Worm (Caenorhabditis elegans) whole organism, L1 larva: ENCODE results near the gene pho-6.
A peak's percentile ranks its signal among the peaks of the same experiment; 100 is the strongest.

Experiments
- C16A3.4 ChIP-seq: fragments of 150-350 bp; optimal IDR thresholded peaks from 2 replicates; lab custom pipeline; 2014; ENCODE audit warnings: missing biosample characterization, missing genetic modification characterization
- Y116A8C.19 ChIP-seq: sonication (generic microtip); optimal IDR thresholded peaks from 2 replicates; lab custom pipeline; 2016; ENCODE audit warnings: missing compliant biosample characterization, missing genetic modification characterization, borderline replicate concordance
- aha-1 ChIP-seq: fragments of 150-350 bp; optimal IDR thresholded peaks from 2 replicates; lab custom pipeline; 2014; ENCODE audit warnings: missing biosample characterization, missing genetic modification characterization
- blmp-1 ChIP-seq: fragments of 150-350 bp; optimal IDR thresholded peaks from 2 replicates; lab custom pipeline; 2014; ENCODE audit warnings: missing biosample characterization, missing genetic modification characterization
- ceh-82 ChIP-seq, 3 experiments: fragments of 150-350 bp in 1 of 3; sonication (generic microtip) in 2 of 3; optimal IDR thresholded peaks; 2 replicates each; lab custom pipeline; 2014 to 2017; ENCODE audit warnings: missing biosample characterization in 3 of 3, missing genetic modification characterization in 3 of 3
- ceh-88 ChIP-seq: fragments of 200-800 bp; sonication (Bioruptor generic); IDR thresholded peaks from 2 replicates; pipeline ENCODE4 v1.3.6; 2022; ENCODE audit warnings: missing genetic modification characterization, missing compliant biosample characterization
- ceh-90 ChIP-seq: sonication (generic microtip); optimal IDR thresholded peaks from 2 replicates; lab custom pipeline; 2016; ENCODE audit warnings: missing genetic modification characterization, missing compliant biosample characterization
- dsc-1 ChIP-seq: sonication (generic microtip); optimal IDR thresholded peaks from 2 replicates; lab custom pipeline; 2016; ENCODE audit warnings: mild to moderate bottlenecking, missing genetic modification characterization, missing compliant biosample characterization
- efl-1 ChIP-seq, 4 experiments: fragments of 150-350 bp; optimal IDR thresholded peaks in 3 of 4; peaks in 1 of 4; 1 replicate in 1 of 4; 2 replicates in 3 of 4; lab custom pipeline; 2014; ENCODE audit warnings: missing biosample characterization in 2 of 4, missing genetic modification characterization in 2 of 4, missing genetic modification reagents in 2 of 4
- elt-2 ChIP-seq: sonication (generic microtip); optimal IDR thresholded peaks from 2 replicates; lab custom pipeline; 2016; ENCODE audit warnings: missing genetic modification characterization, mild to moderate bottlenecking, inconsistent platforms, missing compliant biosample characterization, missing genetic modification reagents
- elt-3 ChIP-seq, 6 experiments: fragments of 150-350 bp in 1 of 6; sonication (generic microtip); optimal IDR thresholded peaks; 2 replicates each; lab custom pipeline; 2017 to 2018; ENCODE audit warnings: missing biosample characterization in 6 of 6, missing genetic modification characterization in 6 of 6, inconsistent platforms in 1 of 6
- fkh-4 ChIP-seq: sonication (generic microtip); optimal IDR thresholded peaks from 2 replicates; lab custom pipeline; 2016; ENCODE audit warnings: missing compliant biosample characterization, missing genetic modification characterization, borderline replicate concordance
- fkh-8 ChIP-seq: sonication (generic microtip); optimal IDR thresholded peaks from 2 replicates; lab custom pipeline; 2016; ENCODE audit warnings: mild to moderate bottlenecking, missing genetic modification characterization, missing compliant biosample characterization
- fos-1 ChIP-seq: fragments of 150-350 bp; optimal IDR thresholded peaks from 2 replicates; lab custom pipeline; 2014; ENCODE audit warnings: missing biosample characterization, missing genetic modification characterization
- grh-1 ChIP-seq: fragments of 200-800 bp; sonication (Bioruptor generic); IDR thresholded peaks from 2 replicates; pipeline ENCODE4 v1.3.6; 2022; ENCODE audit warnings: missing genetic modification reagents, missing genetic modification characterization, missing compliant biosample characterization
- irx-1 ChIP-seq: sonication (generic microtip); optimal IDR thresholded peaks from 2 replicates; lab custom pipeline; 2016; ENCODE audit warnings: missing genetic modification characterization, missing compliant biosample characterization
- lin-14 ChIP-seq: fragments of 200-800 bp; sonication (Bioruptor generic); optimal IDR thresholded peaks from 2 replicates; lab custom pipeline; 2018; ENCODE audit warnings: mild to moderate bottlenecking, missing genetic modification characterization, moderate library complexity, missing compliant biosample characterization
- lin-35 ChIP-seq, 2 experiments: fragments of 150-350 bp; optimal IDR thresholded peaks; 2 replicates each; lab custom pipeline; 2014; ENCODE audit warnings: missing biosample characterization in 2 of 2, missing genetic modification characterization in 2 of 2, missing genetic modification reagents in 2 of 2
- lsy-2 ChIP-seq, 2 experiments: fragments of 150-350 bp; optimal IDR thresholded peaks; 2 replicates each; lab custom pipeline; 2014; ENCODE audit warnings: missing biosample characterization in 2 of 2, missing genetic modification characterization in 2 of 2
- mdl-1 ChIP-seq, 2 experiments: fragments of 150-350 bp; optimal IDR thresholded peaks; 2 replicates each; lab custom pipeline; 2014 to 2017; ENCODE audit warnings: missing biosample characterization in 2 of 2, missing genetic modification characterization in 2 of 2, inconsistent platforms in 1 of 2
- mef-2 ChIP-seq: fragments of 150-350 bp; optimal IDR thresholded peaks from 2 replicates; lab custom pipeline; 2014; ENCODE audit warnings: missing biosample characterization, missing genetic modification characterization
- mep-1 ChIP-seq: fragments of 150-350 bp; optimal IDR thresholded peaks from 2 replicates; lab custom pipeline; 2014; ENCODE audit warnings: missing biosample characterization, missing genetic modification characterization
- nhr-19 ChIP-seq: fragments of 200-800 bp; sonication (Bioruptor generic); conservative IDR thresholded peaks from 2 replicates; pipeline ENCODE4 v1.3.6; 2022; ENCODE audit warnings: missing genetic modification characterization, missing compliant biosample characterization
- nhr-20 ChIP-seq: sonication (generic microtip); optimal IDR thresholded peaks from 2 replicates; lab custom pipeline; 2016; ENCODE audit warnings: mild to moderate bottlenecking, missing genetic modification characterization, missing compliant biosample characterization
- nhr-47 ChIP-seq: sonication (generic microtip); optimal IDR thresholded peaks from 2 replicates; lab custom pipeline; 2016; ENCODE audit warnings: mild to moderate bottlenecking, missing genetic modification characterization, moderate library complexity, missing compliant biosample characterization
- nhr-71 ChIP-seq: sonication (generic microtip); optimal IDR thresholded peaks from 2 replicates; lab custom pipeline; 2016; ENCODE audit warnings: mild to moderate bottlenecking, missing genetic modification characterization, moderate library complexity, missing compliant biosample characterization
- nhr-85 ChIP-seq: sonication (generic microtip); peaks from one replicate; lab custom pipeline; 2016; ENCODE audit warnings: missing genetic modification characterization, inconsistent platforms, missing compliant biosample characterization
- pag-3 ChIP-seq: sonication (generic microtip); optimal IDR thresholded peaks from 2 replicates; lab custom pipeline; 2017; ENCODE audit warnings: missing genetic modification characterization, mild to moderate bottlenecking, missing compliant biosample characterization, antibody characterized with exemption, borderline replicate concordance; ENCODE audit not compliant: insufficient read depth
- pqm-1 ChIP-seq: sonication (generic microtip); optimal IDR thresholded peaks from 3 replicates; lab custom pipeline; 2017; ENCODE audit warnings: missing biosample characterization, missing genetic modification characterization
- rnt-1 ChIP-seq: sonication (generic microtip); optimal IDR thresholded peaks from 2 replicates; lab custom pipeline; 2016; ENCODE audit warnings: mild to moderate bottlenecking, missing genetic modification characterization, moderate library complexity, missing compliant biosample characterization
- snu-23 ChIP-seq: sonication (generic microtip); optimal IDR thresholded peaks from 2 replicates; lab custom pipeline; 2016; ENCODE audit warnings: missing genetic modification characterization, missing compliant biosample characterization
- swsn-7 ChIP-seq: sonication (generic microtip); optimal IDR thresholded peaks from 2 replicates; lab custom pipeline; 2016; ENCODE audit warnings: missing genetic modification characterization, missing compliant biosample characterization
- tbx-2 ChIP-seq: sonication (generic microtip); optimal IDR thresholded peaks from 2 replicates; lab custom pipeline; 2016; ENCODE audit warnings: missing genetic modification characterization, missing compliant biosample characterization
- unc-130 ChIP-seq: fragments of 150-350 bp; optimal IDR thresholded peaks from 2 replicates; lab custom pipeline; 2017; ENCODE audit warnings: missing biosample characterization, missing genetic modification characterization, inconsistent platforms
- unc-86 ChIP-seq: sonication (generic microtip); optimal IDR thresholded peaks from 2 replicates; lab custom pipeline; 2016; ENCODE audit warnings: missing genetic modification characterization, missing compliant biosample characterization
- xbp-1 ChIP-seq: sonication (generic microtip); optimal IDR thresholded peaks from 2 replicates; lab custom pipeline; 2016; ENCODE audit warnings: missing genetic modification characterization, missing compliant biosample characterization

The pho-6 gene

ce11 chrV:8434400-8434827 is 40.2 kb upstream of the pho-6 start:
- TF ChIP-seq pag-3 (tag; lab: Kevin White, UChicago) (peak; percentile 52), elt-3 (tag; optimal IDR thresholded peaks at IDR 0.05; lab: Kevin White, UChicago) (peak in 1 of 6 experiments; percentile 41), fkh-4 (tag; lab: Kevin White, UChicago) (no peak), lin-35 (GFP tag; optimal IDR thresholded peaks at IDR 0.05; lab: Kevin White, UChicago) (peak in 1 of 2 experiments; percentile 36), nhr-20 (tag; lab: Kevin White, UChicago) (peak; percentile 32), snu-23 (GFP tag; lab: Kevin White, UChicago) (peak; percentile 26), unc-86 (tag; lab: Kevin White, UChicago) (no peak), C16A3.4 (no peak), mep-1 (peak; percentile 42), mef-2 (tag; lab: Kevin White, UChicago) (no peak), nhr-71 (tag; lab: Kevin White, UChicago) (peak; percentile 20), blmp-1 (tag; lab: Kevin White, UChicago) (peak; percentile 69), grh-1 (GFP tag; lab: Robert Waterston, UW) (no peak), lin-14 (GFP tag; lab: Kevin White, UChicago) (peak; percentile 78), nhr-85 (peak; percentile 6), elt-2 (tag; lab: Kevin White, UChicago) (peak; percentile 66)
- TF ChIP-seq, all 84 proteins: peak for 11

ce11 chrV:8431295-8431694 is 37.0 kb upstream of the pho-6 start:
- TF ChIP-seq nhr-19 (GFP tag; lab: Robert Waterston, UW) (peak; percentile 37), rnt-1 (peak; percentile 35)

DNA sequence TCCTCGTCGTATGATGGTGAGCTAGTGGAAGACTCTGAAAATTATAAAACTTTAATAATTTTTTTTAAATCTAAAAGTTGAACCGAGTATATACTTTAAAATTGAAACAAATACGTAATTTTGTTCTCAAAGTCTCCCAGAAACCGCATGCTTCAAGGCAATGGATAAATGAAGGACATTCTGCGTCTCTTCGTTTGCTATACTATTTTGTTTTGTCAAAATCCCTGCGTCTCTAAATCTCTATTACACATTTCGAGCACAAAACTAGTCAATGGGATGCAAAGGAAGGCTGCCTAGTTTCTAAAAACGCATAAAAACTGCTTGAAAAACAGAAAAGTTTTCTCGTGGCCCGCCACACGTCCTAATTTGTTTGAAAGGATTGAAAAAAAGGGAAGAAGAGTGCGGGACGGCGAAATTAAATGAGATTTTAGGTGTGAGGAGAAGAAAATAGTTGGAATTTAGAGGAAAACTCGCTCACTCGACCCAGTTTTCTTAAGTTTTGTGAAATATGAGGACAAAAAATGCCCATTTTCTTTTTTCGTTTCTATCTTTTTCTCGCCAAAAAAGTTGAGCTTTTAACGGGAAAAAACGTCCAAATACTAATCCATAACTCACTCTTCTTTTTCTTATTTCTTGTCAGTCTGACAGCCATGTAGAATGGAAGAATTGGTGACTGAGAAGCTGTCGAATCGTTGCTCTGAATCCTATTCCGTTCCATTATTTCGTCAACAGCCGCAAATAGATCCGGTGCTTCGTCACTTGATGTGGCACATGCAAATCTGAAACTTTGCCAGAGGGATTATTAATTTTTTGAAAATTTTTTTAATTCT is 34.5 kb upstream of the pho-6 start:
- TF ChIP-seq nhr-85 = peak; percentile 53
- peak in 1 of 2 experiments; percentile 28 for TF ChIP-seq mdl-1 (tag; optimal IDR thresholded peaks at IDR 0.05; lab: Kevin White, UChicago)
- TF ChIP-seq tbx-2 (tag; lab: Kevin White, UChicago) = peak; percentile 22
- TF ChIP-seq xbp-1 (tag; lab: Kevin White, UChicago) = peak; percentile 10
- TF ChIP-seq swsn-7 (tag; lab: Kevin White, UChicago) = peak; percentile 40
- TF ChIP-seq unc-86 (tag; lab: Kevin White, UChicago) = peak; percentile 28
- peak; percentile 3 for TF ChIP-seq nhr-20 (tag; lab: Kevin White, UChicago)
- no peak for TF ChIP-seq ceh-90 (tag; lab: Kevin White, UChicago)
- peak; percentile 5 for TF ChIP-seq unc-130 (tag; lab: Kevin White, UChicago)
- peak; percentile 59 to 66 for TF ChIP-seq efl-1 (optimal IDR thresholded peaks at IDR 0.05; lab: Kevin White, UChicago)
- TF ChIP-seq efl-1 (GFP tag; optimal IDR thresholded peaks at IDR 0.05 in 1 of 2; lab: Kevin White, UChicago) = no peak
- TF ChIP-seq lin-35 (GFP tag; optimal IDR thresholded peaks at IDR 0.05; lab: Kevin White, UChicago) = peak in 1 of 2 experiments; percentile 11
- peak; percentile 41 for TF ChIP-seq nhr-19 (GFP tag; lab: Robert Waterston, UW)
- TF ChIP-seq fos-1 (tag; lab: Kevin White, UChicago) = peak; percentile 21
- peak; percentile 7 for TF ChIP-seq irx-1 (tag; lab: Kevin White, UChicago)
- TF ChIP-seq Y116A8C.19 = no peak
- peak; percentile 42 for TF ChIP-seq nhr-47 (tag; lab: Kevin White, UChicago)
- TF ChIP-seq fkh-8 = no peak
- TF ChIP-seq mep-1 = peak; percentile 53
- no peak for TF ChIP-seq ceh-88 (GFP tag; lab: Robert Waterston, UW)
- peak; percentile 64 for TF ChIP-seq dsc-1
- TF ChIP-seq nhr-71 (tag; lab: Kevin White, UChicago) = peak; percentile 66
- no peak for TF ChIP-seq aha-1 (tag; lab: Kevin White, UChicago)
- TF ChIP-seq rnt-1 = peak; percentile 69
- no peak for TF ChIP-seq pqm-1
- peak; percentile 78 for TF ChIP-seq lin-14 (GFP tag; lab: Kevin White, UChicago)
- peak; percentile 6 to 24 for TF ChIP-seq lsy-2 (tag; optimal IDR thresholded peaks at IDR 0.05; lab: Kevin White, UChicago)
- TF ChIP-seq snu-23 (GFP tag; lab: Kevin White, UChicago) = peak; percentile 34
- TF ChIP-seq ceh-82 (tag; optimal IDR thresholded peaks at IDR 0.05; lab: Kevin White, UChicago) = peak in 2 of 3 experiments; percentile 12 to 34
- TF ChIP-seq, all 84 proteins: peak for 22
